Worm (Caenorhabditis elegans): ENCODE measurements around the gene nhr-199.
"Not testable (repeated sequence)": the region's sequence is repeated elsewhere in the genome, so short reads cannot be mapped to it uniquely, and the experiment has no call there.

- not testable (repeated sequence) for TF ChIP-seq ama-1 (optimal IDR thresholded peaks at IDR 0.05); ceh-36 (tag; optimal IDR thresholded peaks at IDR 0.05)
Observed at ce11 chrV:15670139-15670538, 29.6 kb downstream of the nhr-199 start, which contains the start of gene K06B4.15.

Data from whole organism, early embryonic.